Fruit fly (Drosophila melanogaster): ENCODE results near the gene CG14011.

Gene CG14011

dm6 chr2L:5542944-5543515, 37.9 kb downstream of the CG14011 start (continued):
- TF ChIP-seq mirr (GFP tag; optimal IDR thresholded peaks at IDR 0.05) (peak; percentile 20), ATbp (GFP tag; optimal IDR thresholded peaks at IDR 0.05) (peak; percentile 47), Hand (GFP tag; optimal IDR thresholded peaks at IDR 0.05) (peak; percentile 35), CG2889 (GFP tag; IDR thresholded peaks at IDR 0.05) (0 out of 3 replicates have a peak, but pooled peaks have one; percentile 32), ttk (GFP tag; IDR thresholded peaks at IDR 0.05) (peak; percentile 27; the same call in 1 of the 2 replicates), CG4360 (GFP tag; IDR thresholded peaks at IDR 0.05) (no peak)

dm6 chr2L:5541935-5542685, 38.8 kb downstream of the CG14011 start, which contains the start of the genes Hel25E and Lam:
TSS of gene Hel25E (minus strand) at chr2L:5542314.
TSS of gene Lam (plus strand) at chr2L:5542480.
- TF ChIP-seq CG17328 (GFP tag; IDR thresholded peaks at IDR 0.05) (no peak), Dp (GFP tag; optimal IDR thresholded peaks at IDR 0.05) (peak; percentile 50), pb (GFP tag; optimal IDR thresholded peaks at IDR 0.05) (no peak), Hmr (GFP tag; optimal IDR thresholded peaks at IDR 0.05) (peak; percentile 51), CG13123 (GFP tag; optimal IDR thresholded peaks at IDR 0.05) (no peak), dan (GFP tag; IDR thresholded peaks at IDR 0.05) (no peak), MTF-1 (GFP tag; optimal IDR thresholded peaks at IDR 0.05; ENCODE audit: borderline replicate concordance) (no peak), Hmx (GFP tag; optimal IDR thresholded peaks at IDR 0.05) (no peak), Elba2 (GFP tag; optimal IDR thresholded peaks at IDR 0.05) (no peak), Xrp1 (GFP tag; IDR thresholded peaks at IDR 0.05) (no peak), gcm (GFP tag; optimal IDR thresholded peaks at IDR 0.05) (no peak), Opbp (GFP tag; IDR thresholded peaks at IDR 0.05; ENCODE audit: partially characterized antibody) (peak; percentile 76), corto (GFP tag; optimal IDR thresholded peaks at IDR 0.05) (no peak), CG43689 (GFP tag; IDR thresholded peaks at IDR 0.05) (no peak), btn (GFP tag; optimal IDR thresholded peaks at IDR 0.05) (no peak), gsb (GFP tag; IDR thresholded peaks at IDR 0.05) (no peak), CG1603 (tag; optimal IDR thresholded peaks at IDR 0.05) (no peak), CG5245 (GFP tag; optimal IDR thresholded peaks at IDR 0.05) (no peak), ci (GFP tag; IDR thresholded peaks at IDR 0.05) (no peak), nerfin-2 (GFP tag; IDR thresholded peaks at IDR 0.05; ENCODE audit: partially characterized antibody) (peak; percentile 78), wor (GFP tag; IDR thresholded peaks at IDR 0.05) (no peak), CG10959 (GFP tag; IDR thresholded peaks at IDR 0.05) (no peak), Rfx (GFP tag; IDR thresholded peaks at IDR 0.05) (no peak), Hr51 (GFP tag; optimal IDR thresholded peaks at IDR 0.05) (no peak), CG3838 (GFP tag; optimal IDR thresholded peaks at IDR 0.05) (no peak), Lhr (GFP tag; optimal IDR thresholded peaks at IDR 0.05) (peak; percentile 55), CG10366 (GFP tag; IDR thresholded peaks at IDR 0.05) (no peak), CG9727 (GFP tag; optimal IDR thresholded peaks at IDR 0.05) (peak; percentile 13), Adf1 (GFP tag; IDR thresholded peaks at IDR 0.05) (no peak; the same call in 1 of the 2 replicates), sens-2 (GFP tag; IDR thresholded peaks at IDR 0.05) (no peak), CG5953 (GFP tag; IDR thresholded peaks at IDR 0.05) (no peak), Atf6 (GFP tag; IDR thresholded peaks at IDR 0.05) (no peak), gfzf (GFP tag; optimal IDR thresholded peaks at IDR 0.05) (peak; percentile 94), CG14014 (GFP tag; IDR thresholded peaks at IDR 0.05) (no peak), CG8924 (tag; optimal IDR thresholded peaks at IDR 0.05) (no peak), unpg (GFP tag; optimal IDR thresholded peaks at IDR 0.05) (no peak), CG9817 (tag; optimal IDR thresholded peaks at IDR 0.05) (no peak), Blimp-1 (GFP tag; optimal IDR thresholded peaks at IDR 0.05) (no peak), CG11723 (GFP tag; optimal IDR thresholded peaks at IDR 0.05) (no peak), CG13894 (tag; optimal IDR thresholded peaks at IDR 0.05) (no peak), CG11398 (GFP tag; optimal IDR thresholded peaks at IDR 0.05) (no peak), CG15601 (tag; optimal IDR thresholded peaks at IDR 0.05) (no peak)
